Fruit fly (Drosophila melanogaster) whole organism, adult: ENCODE measurements around the gene CG42268.
A peak's percentile ranks its signal among the peaks of the same experiment; 100 is the strongest.

Experiments used
- CG11617 ChIP-seq: fragments of 200-800 bp; sonication (Bioruptor generic); optimal IDR thresholded peaks from 2 replicates; lab custom pipeline; 2017; ENCODE audit warnings: mild to moderate bottlenecking, missing biosample characterization, missing genetic modification reagents, missing genetic modification characterization
- CG12768 ChIP-seq: fragments of 200-800 bp; sonication (Bioruptor generic); optimal IDR thresholded peaks from 2 replicates; lab custom pipeline; 2017; ENCODE audit warnings: missing biosample characterization, missing genetic modification characterization, mild to moderate bottlenecking, moderate library complexity, missing genetic modification reagents
- CG14711 ChIP-seq: fragments of 200-800 bp; sonication (Bioruptor generic); optimal IDR thresholded peaks from 2 replicates; lab custom pipeline; 2018; ENCODE audit warnings: missing biosample characterization, mild to moderate bottlenecking, missing genetic modification characterization, moderate library complexity
- CG1620 ChIP-seq: fragments of 200-800 bp; sonication (Bioruptor generic); optimal IDR thresholded peaks from 2 replicates; lab custom pipeline; 2016; ENCODE audit warnings: missing biosample characterization, missing genetic modification characterization
- CG33017 ChIP-seq: fragments of 200-800 bp; sonication (Bioruptor generic); optimal IDR thresholded peaks from 2 replicates; lab custom pipeline; 2018; ENCODE audit warnings: missing biosample characterization, mild to moderate bottlenecking, missing genetic modification characterization, moderate library complexity
- CG5204 ChIP-seq: fragments of 200-800 bp; sonication (Bioruptor generic); optimal IDR thresholded peaks from 2 replicates; lab custom pipeline; 2016; ENCODE audit warnings: missing biosample characterization, missing genetic modification characterization
- CG7045 ChIP-seq: fragments of 200-800 bp; sonication (Bioruptor generic); optimal IDR thresholded peaks from 2 replicates; lab custom pipeline; 2017; ENCODE audit warnings: missing biosample characterization, mild to moderate bottlenecking, missing genetic modification characterization
- CG7101 ChIP-seq: fragments of 200-800 bp; sonication (Bioruptor generic); optimal IDR thresholded peaks from 2 replicates; lab custom pipeline; 2018; ENCODE audit warnings: missing biosample characterization, mild to moderate bottlenecking, missing genetic modification characterization, moderate library complexity
- Clk ChIP-seq: fragments of 200-800 bp; sonication (Bioruptor generic); optimal IDR thresholded peaks from 2 replicates; lab custom pipeline; 2017; ENCODE audit warnings: missing biosample characterization, missing genetic modification characterization
- Crg-1 ChIP-seq: fragments of 200-800 bp; sonication (Bioruptor generic); optimal IDR thresholded peaks from 2 replicates; lab custom pipeline; 2016; ENCODE audit warnings: missing biosample characterization, missing genetic modification characterization
- Hr96 ChIP-seq: fragments of 200-800 bp; sonication (Bioruptor generic); optimal IDR thresholded peaks from 2 replicates; lab custom pipeline; 2016; ENCODE audit warnings: missing biosample characterization, missing genetic modification characterization
- Mnt ChIP-seq: fragments of 200-800 bp; sonication (Bioruptor generic); optimal IDR thresholded peaks from 2 replicates; lab custom pipeline; 2016; ENCODE audit warnings: missing biosample characterization, mild to moderate bottlenecking, missing genetic modification characterization
- bab1 ChIP-seq: fragments of 200-800 bp; sonication (Bioruptor generic); optimal IDR thresholded peaks from 3 replicates; lab custom pipeline; 2019; ENCODE audit warnings: missing biosample characterization, mild to moderate bottlenecking, missing genetic modification characterization, moderate library complexity
- cic ChIP-seq: fragments of 200-800 bp; sonication (Bioruptor generic); optimal IDR thresholded peaks from 2 replicates; lab custom pipeline; 2017; ENCODE audit warnings: missing biosample characterization, mild to moderate bottlenecking, missing genetic modification characterization, moderate library complexity
- cnc ChIP-seq, 2 experiments: fragments of >200 bp; optimal IDR thresholded peaks; 2 replicates each; lab custom pipeline; 2017
- kay ChIP-seq: fragments of 200-800 bp; sonication (Bioruptor generic); peaks from one replicate; lab custom pipeline; 2016; ENCODE audit warnings: missing biosample characterization, missing genetic modification characterization, borderline replicate concordance
- ovo ChIP-seq: fragments of 200-800 bp; sonication (Bioruptor generic); optimal IDR thresholded peaks from 2 replicates; lab custom pipeline; 2016; ENCODE audit warnings: missing biosample characterization, missing genetic modification characterization
- pad ChIP-seq: fragments of 200-800 bp; sonication (Bioruptor generic); optimal IDR thresholded peaks from 3 replicates; lab custom pipeline; 2017; ENCODE audit warnings: missing biosample characterization, missing genetic modification characterization, mild to moderate bottlenecking, moderate library complexity, missing genetic modification reagents
- tj ChIP-seq: fragments of 200-800 bp; sonication (Bioruptor generic); optimal IDR thresholded peaks from 3 replicates; lab custom pipeline; 2017; ENCODE audit warnings: missing biosample characterization, mild to moderate bottlenecking, missing genetic modification characterization, moderate library complexity
- toe ChIP-seq: fragments of 200-800 bp; sonication (Bioruptor generic); optimal IDR thresholded peaks from 2 replicates; lab custom pipeline; 2016; ENCODE audit warnings: missing biosample characterization, missing genetic modification characterization

The CG42268 gene

DNA sequence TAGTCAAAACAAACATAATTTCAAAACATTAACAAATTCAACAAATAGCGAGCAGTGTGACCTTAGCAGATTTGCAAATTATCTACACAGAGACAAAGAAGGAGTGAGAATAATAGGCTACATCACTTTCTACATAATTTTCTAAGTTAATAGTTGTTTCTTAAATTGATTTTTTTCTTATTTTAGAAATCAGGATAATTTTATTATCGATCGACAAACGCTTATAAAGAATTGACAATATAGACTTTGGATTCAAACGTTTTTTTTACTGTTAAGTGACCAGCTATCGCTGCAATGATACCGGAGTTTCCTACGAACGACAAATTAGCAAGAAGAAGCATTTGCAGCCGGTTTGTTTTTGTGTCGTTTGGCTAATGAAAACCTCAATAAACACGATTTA lies 37.1 kb downstream of the CG42268 start, which contains the start of the genes nbs and defl:
TSS of gene nbs (minus strand) at position 87 of the 400 bp plus-strand sequence.
TSS of gene defl (plus strand) at position 316 of the 400 bp plus-strand sequence.
- TF ChIP-seq Clk (GFP tag; lab: Kevin White, UChicago) (peak; percentile 11), kay (GFP tag; lab: Kevin White, UChicago) (no peak), toe (GFP tag; lab: Kevin White, UChicago) (no peak), Crg-1 (GFP tag; lab: Kevin White, UChicago) (peak; percentile 63), CG7101 (tag; lab: Kevin White, UChicago) (peak; percentile 67), ovo (GFP tag; lab: Kevin White, UChicago) (peak; percentile 61), cnc (optimal IDR thresholded peaks at IDR 0.05; lab: Kevin White, UChicago) (no peak), bab1 (GFP tag; lab: Kevin White, UChicago) (peak; percentile 57), CG14711 (tag; lab: Kevin White, UChicago) (peak; percentile 40), Mnt (GFP tag; lab: Kevin White, UChicago) (peak; percentile 55), CG12768 (GFP tag; lab: Kevin White, UChicago) (peak; percentile 65), Hr96 (no peak), tj (GFP tag; lab: Kevin White, UChicago) (peak; percentile 22), CG33017 (tag; lab: Kevin White, UChicago) (peak; percentile 45), CG5204 (GFP tag; lab: Kevin White, UChicago) (no peak), pad (GFP tag; lab: Kevin White, UChicago) (peak; percentile 43), CG1620 (peak; percentile 81), CG11617 (peak; percentile 77), cic (GFP tag; lab: Kevin White, UChicago) (no peak), CG7045 (GFP tag; lab: Kevin White, UChicago) (peak; percentile 48)

- TF ChIP-seq toe (GFP tag; lab: Kevin White, UChicago) (no peak), CG5204 (GFP tag; lab: Kevin White, UChicago) (no peak), cic (GFP tag; lab: Kevin White, UChicago) (no peak), CG33017 (tag; lab: Kevin White, UChicago) (no peak), CG11617 (no peak), CG7045 (GFP tag; lab: Kevin White, UChicago) (no peak), CG14711 (tag; lab: Kevin White, UChicago) (no peak), CG1620 (no peak), ovo (GFP tag; lab: Kevin White, UChicago) (no peak), CG7101 (tag; lab: Kevin White, UChicago) (no peak), tj (GFP tag; lab: Kevin White, UChicago) (no peak), kay (GFP tag; lab: Kevin White, UChicago) (no peak), CG12768 (GFP tag; lab: Kevin White, UChicago) (no peak), Mnt (GFP tag; lab: Kevin White, UChicago) (no peak), Hr96 (no peak), cnc (optimal IDR thresholded peaks at IDR 0.05; lab: Kevin White, UChicago) (no peak)
Observed at dm6 chr3L:9720102-9720501, 40.1 kb downstream of the CG42268 start.

dm6 chr3L:9718929-9719328 lies 41.3 kb downstream of the CG42268 start, which contains the start of the genes CG18178 and CG14174:
Gene CG18178, minus strand, starts transcription at chr3L:9719144.
Gene CG14174, plus strand, starts transcription at chr3L:9719328.
- TF ChIP-seq tj (GFP tag; lab: Kevin White, UChicago) (peak; percentile 60), Mnt (GFP tag; lab: Kevin White, UChicago) (peak; percentile 96), cic (GFP tag; lab: Kevin White, UChicago) (no peak), CG7101 (tag; lab: Kevin White, UChicago) (peak; percentile 74), toe (GFP tag; lab: Kevin White, UChicago) (peak; percentile 28), pad (GFP tag; lab: Kevin White, UChicago) (peak; percentile 44), bab1 (GFP tag; lab: Kevin White, UChicago) (peak; percentile 63), CG11617 (peak; percentile 74), CG7045 (GFP tag; lab: Kevin White, UChicago) (peak; percentile 56), kay (GFP tag; lab: Kevin White, UChicago) (no peak), Hr96 (no peak), CG5204 (GFP tag; lab: Kevin White, UChicago) (no peak), Clk (GFP tag; lab: Kevin White, UChicago) (no peak), cnc (optimal IDR thresholded peaks at IDR 0.05; lab: Kevin White, UChicago) (no peak), CG14711 (tag; lab: Kevin White, UChicago) (peak; percentile 75), Crg-1 (GFP tag; lab: Kevin White, UChicago) (peak; percentile 2), CG33017 (tag; lab: Kevin White, UChicago) (peak; percentile 58), ovo (GFP tag; lab: Kevin White, UChicago) (peak; percentile 33), CG1620 (no peak), CG12768 (GFP tag; lab: Kevin White, UChicago) (peak; percentile 68)

DNA sequence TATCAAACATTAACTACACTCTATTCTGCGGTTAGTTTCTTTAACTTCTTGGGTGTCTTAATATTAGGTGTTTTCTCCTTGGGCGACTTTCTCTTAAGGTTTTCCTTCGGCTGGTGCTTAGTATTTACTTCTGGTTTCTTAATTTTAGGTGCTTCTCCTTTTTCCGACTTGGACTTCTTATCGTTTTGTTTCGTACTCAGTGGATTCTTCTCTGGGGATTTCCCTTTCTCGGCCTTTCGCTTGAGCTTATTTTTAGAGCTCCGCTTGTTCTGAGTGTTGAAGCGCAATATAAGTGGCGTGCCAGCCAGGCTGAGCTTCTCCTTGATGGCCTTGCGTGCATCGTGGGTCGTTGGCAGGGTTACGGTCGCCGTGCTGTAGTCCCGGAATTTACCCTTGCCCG lies 42.4 kb downstream of the CG42268 start:
- no peak for TF ChIP-seq CG1620
- no peak for TF ChIP-seq pad (GFP tag; lab: Kevin White, UChicago)
- no peak for TF ChIP-seq tj (GFP tag; lab: Kevin White, UChicago)
- no peak for TF ChIP-seq CG11617
- TF ChIP-seq CG7045 (GFP tag; lab: Kevin White, UChicago): no peak
- TF ChIP-seq kay (GFP tag; lab: Kevin White, UChicago): no peak
- TF ChIP-seq Crg-1 (GFP tag; lab: Kevin White, UChicago): no peak
- TF ChIP-seq CG7101 (tag; lab: Kevin White, UChicago): no peak
- TF ChIP-seq CG5204 (GFP tag; lab: Kevin White, UChicago): no peak
- TF ChIP-seq cnc (optimal IDR thresholded peaks at IDR 0.05; lab: Kevin White, UChicago): no peak
- no peak for TF ChIP-seq ovo (GFP tag; lab: Kevin White, UChicago)

dm6 chr3L:9717101-9717500 lies 43.1 kb downstream of the CG42268 start:
- TF ChIP-seq CG5204 (GFP tag; lab: Kevin White, UChicago) (no peak), cic (GFP tag; lab: Kevin White, UChicago) (peak; percentile 66)
